Worm (Caenorhabditis elegans): ENCODE data around the gene chhy-1.

ce11 chrII:8593840-8594625, 23.4 kb downstream of the chhy-1 start, which contains the start of gene aptf-3:
- no peak for TF ChIP-seq mec-3 (tag; optimal IDR thresholded peaks at IDR 0.05; ENCODE audit: borderline replicate concordance)
- TF ChIP-seq dmd-4 (tag; optimal IDR thresholded peaks at IDR 0.05; ENCODE audit: borderline replicate concordance): no peak
- no peak for TF ChIP-seq sox-4 (tag; optimal IDR thresholded peaks at IDR 0.05)
- no peak for TF ChIP-seq ceh-34 (tag; optimal IDR thresholded peaks at IDR 0.05)
- no peak for TF ChIP-seq che-1 (tag; optimal IDR thresholded peaks at IDR 0.05)
- no peak for TF ChIP-seq syd-9 (tag; optimal IDR thresholded peaks at IDR 0.05)
- TF ChIP-seq madf-2 (tag; optimal IDR thresholded peaks at IDR 0.05): no peak
